Worm (Caenorhabditis elegans): ENCODE data around the gene C53C11.2.

DNA sequence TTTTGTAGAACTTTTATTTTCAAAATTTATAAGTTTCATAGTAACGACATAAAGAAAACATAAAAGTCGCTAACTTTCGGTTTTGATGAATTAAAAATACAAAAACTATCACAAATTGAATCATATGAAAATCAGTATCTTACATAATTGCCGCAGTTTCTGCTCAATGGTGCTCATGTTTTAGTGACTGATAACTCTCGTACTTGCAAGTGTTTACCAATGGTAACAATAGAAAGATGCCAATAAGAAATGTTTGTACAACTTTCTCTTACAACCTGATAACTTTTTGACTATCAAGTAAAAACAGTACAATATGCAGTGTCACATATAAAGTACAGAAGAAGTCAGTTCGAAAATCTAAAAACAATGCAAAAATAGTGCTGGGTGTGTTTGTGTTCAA, 49.7 kb downstream of the C53C11.2 start:
- TF ChIP-seq unc-62 (GFP tag; optimal IDR thresholded peaks at IDR 0.05) = no peak
- no peak for TF ChIP-seq M03D4.4 (tag; optimal IDR thresholded peaks at IDR 0.05)
- no peak for TF ChIP-seq blmp-1 (tag; optimal IDR thresholded peaks at IDR 0.05)
- TF ChIP-seq elt-3 (tag; optimal IDR thresholded peaks at IDR 0.05) = no peak
